Fruit fly (Drosophila melanogaster): Measurements from ENCODE around the gene CREG.

The CREG gene

dm6 chr3R:17409319-17409718 is 14.9 kb upstream of the CREG start, which contains the start of gene CG5860:
Gene CG5860, plus strand, starts transcription at chr3R:17409619.
- TF ChIP-seq CTCF (optimal IDR thresholded peaks at IDR 0.05) (no peak), CG8478 (optimal IDR thresholded peaks at IDR 0.05) (no peak)

- no peak for TF ChIP-seq CTCF (optimal IDR thresholded peaks at IDR 0.05)
- no peak for TF ChIP-seq CG8478 (optimal IDR thresholded peaks at IDR 0.05)
These were observed 13.1 kb upstream of the CREG start, which contains the start of gene CG17283 for dm6 chr3R:17407576-17407975. Gene CG17283, plus strand, starts transcription at chr3R:17407876.

DNA sequence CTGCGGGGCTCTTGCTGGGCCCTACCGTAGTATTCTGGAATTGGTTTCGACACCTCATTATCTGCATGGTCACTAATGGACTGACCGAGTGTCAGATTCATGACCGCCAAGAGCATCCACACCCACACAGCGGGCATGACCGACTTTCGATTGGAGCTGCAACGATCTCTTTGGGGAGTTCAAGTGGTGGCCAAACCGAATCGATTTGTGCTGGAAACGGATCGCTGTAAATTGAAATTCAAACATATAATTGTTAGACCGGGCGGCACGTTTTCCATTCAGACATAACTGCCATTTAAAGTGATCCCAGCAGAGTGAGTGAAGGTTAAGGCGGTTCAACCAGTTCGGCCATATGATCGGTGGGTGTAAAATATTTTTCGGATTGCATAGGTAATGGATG is 12.0 kb upstream of the CREG start, which contains the start of the genes CG42824 and CG42798:
Gene CG42824 (minus strand): TSS at position 101 of the 400 bp plus-strand sequence.
Gene CG42798 (plus strand): TSS at position 268 of the 400 bp plus-strand sequence.
- no peak for TF ChIP-seq CTCF (optimal IDR thresholded peaks at IDR 0.05)
- no peak for TF ChIP-seq CG8478 (optimal IDR thresholded peaks at IDR 0.05)

DNA sequence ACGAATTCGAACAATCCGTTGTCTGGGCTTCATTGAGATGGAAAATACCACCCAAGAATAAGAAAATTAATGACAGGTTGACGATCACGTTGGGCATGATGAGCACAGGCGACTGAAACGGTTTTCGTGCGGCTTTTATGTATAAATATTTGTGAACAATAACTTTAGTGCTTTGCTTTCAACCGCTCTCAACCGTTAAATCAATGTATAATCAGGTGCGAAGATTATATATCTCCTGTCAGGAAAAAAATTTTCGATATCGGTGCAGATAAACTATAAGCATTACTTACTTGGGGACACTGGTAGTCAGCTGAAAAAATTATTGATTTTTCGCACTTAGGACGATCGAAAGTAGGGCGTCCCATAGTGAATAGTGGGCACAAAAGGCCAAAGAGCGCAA is 10.6 kb upstream of the CREG start, which contains the start of gene CG42823:
Gene CG42823 (minus strand): TSS at position 101 of the 400 bp plus-strand sequence.
- TF ChIP-seq CG8478 (optimal IDR thresholded peaks at IDR 0.05) (no peak), CTCF (optimal IDR thresholded peaks at IDR 0.05) (no peak)

DNA sequence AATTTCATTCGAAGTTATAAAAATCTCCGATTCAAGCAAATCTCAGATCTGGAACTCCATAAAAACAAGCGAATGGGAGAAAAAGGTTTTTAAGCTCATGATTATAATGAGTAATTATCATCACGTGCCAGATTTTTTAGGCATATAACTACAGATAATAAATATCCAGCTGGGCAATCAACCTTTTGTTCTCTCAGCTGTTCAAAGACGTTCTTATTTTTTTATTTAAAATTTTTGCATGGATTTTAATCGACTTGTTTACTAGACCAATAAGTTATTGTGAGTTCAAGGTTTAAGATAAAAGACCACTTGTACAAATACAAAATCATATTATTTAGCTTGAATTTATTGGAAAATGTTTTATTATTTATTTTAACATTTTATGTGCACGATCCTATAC is 9.7 kb upstream of the CREG start:
- no peak for TF ChIP-seq CG8478 (optimal IDR thresholded peaks at IDR 0.05)
- TF ChIP-seq CTCF (optimal IDR thresholded peaks at IDR 0.05) = no peak

DNA sequence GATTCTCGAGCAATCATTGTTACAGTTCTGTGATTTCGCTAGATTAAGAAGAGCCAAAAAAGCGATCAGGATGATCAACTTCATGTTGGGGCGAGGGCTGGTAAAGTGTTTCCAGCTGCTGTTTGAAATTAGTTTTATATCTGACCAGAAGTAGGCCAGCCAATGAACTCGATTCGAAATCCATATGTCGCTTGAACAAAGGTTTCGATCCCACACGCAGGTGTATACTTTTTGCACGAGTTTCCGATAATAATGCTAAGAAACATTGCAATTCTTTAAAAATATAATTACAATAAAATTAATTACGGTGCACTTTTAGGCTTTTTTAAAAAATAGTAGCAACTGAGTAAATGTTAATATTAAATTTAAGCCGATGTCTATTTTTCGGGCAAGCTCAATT is 9.2 kb upstream of the CREG start, which contains the start of gene CG34280:
Gene CG34280 (minus strand): TSS at position 101 of the 400 bp plus-strand sequence.
- TF ChIP-seq CTCF (optimal IDR thresholded peaks at IDR 0.05) = no peak
- no peak for TF ChIP-seq CG8478 (optimal IDR thresholded peaks at IDR 0.05)

dm6 chr3R:17403188-17403587 is 8.7 kb upstream of the CREG start, which contains the start of gene CG34279:
Gene CG34279, minus strand, starts transcription at chr3R:17403288.
- TF ChIP-seq CG8478 (optimal IDR thresholded peaks at IDR 0.05) = no peak
- TF ChIP-seq CTCF (optimal IDR thresholded peaks at IDR 0.05) = no peak

DNA sequence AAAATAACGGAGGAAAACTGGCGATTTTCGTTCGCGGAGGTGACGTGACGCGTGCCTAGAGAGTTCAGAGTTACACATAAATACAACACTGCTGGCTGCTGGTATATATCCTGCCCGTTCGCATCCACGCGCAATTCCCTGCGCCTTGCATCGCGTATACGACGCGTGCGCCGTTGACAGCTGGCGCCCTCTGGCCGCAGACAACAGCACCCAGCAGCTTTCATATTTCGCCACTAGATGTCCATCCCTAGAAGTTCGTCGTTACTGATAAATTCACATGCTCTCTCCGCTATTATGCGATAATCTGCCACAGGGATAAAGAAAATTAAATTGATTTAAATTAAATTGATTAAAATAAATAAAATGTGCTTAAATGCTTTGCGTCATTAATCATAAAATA is 8.0 kb upstream of the CREG start, which contains the start of gene Sur-8:
Gene Sur-8 (minus strand): TSS at position 82 of the 400 bp plus-strand sequence.
- TF ChIP-seq CG8478 (optimal IDR thresholded peaks at IDR 0.05) (no peak), CTCF (optimal IDR thresholded peaks at IDR 0.05) (peak; percentile 90 to 92)

DNA sequence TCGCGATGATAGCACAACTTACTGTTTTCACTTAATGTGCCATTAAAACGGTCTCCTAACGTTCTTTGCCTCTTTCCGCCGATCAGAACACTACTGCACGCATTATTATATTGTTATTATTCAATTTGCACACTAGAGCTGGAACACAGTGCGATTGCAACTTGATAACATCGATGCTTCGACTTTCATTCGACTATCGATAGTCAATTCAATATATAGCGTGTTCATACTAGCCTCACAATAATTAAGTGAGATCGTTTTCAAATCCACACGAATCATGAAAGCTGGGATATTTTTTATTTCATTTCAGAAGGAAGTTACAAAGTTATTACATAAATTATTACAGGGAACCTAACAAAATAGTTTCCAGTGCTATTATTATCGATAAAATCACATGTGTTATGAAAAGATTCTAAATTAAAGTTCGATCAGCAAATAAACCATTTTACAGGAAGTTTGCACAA is 6.9 kb upstream of the CREG start:
- TF ChIP-seq CG8478 (optimal IDR thresholded peaks at IDR 0.05) (no peak), CTCF (optimal IDR thresholded peaks at IDR 0.05) (peak; percentile 38 to 43)

- TF ChIP-seq CTCF (optimal IDR thresholded peaks at IDR 0.05) = no peak
- no peak for TF ChIP-seq CG8478 (optimal IDR thresholded peaks at IDR 0.05)
These were observed 6.3 kb upstream of the CREG start for dm6 chr3R:17400675-17401118.

dm6 chr3R:17400102-17400501 is 5.7 kb upstream of the CREG start:
- TF ChIP-seq CG8478 (optimal IDR thresholded peaks at IDR 0.05) (no peak), CTCF (optimal IDR thresholded peaks at IDR 0.05) (no peak)

dm6 chr3R:17391313-17391845 is 3.1 kb downstream of the CREG start, which contains the start of the genes Brf and sds22:
Gene Brf, minus strand, starts transcription at chr3R:17391337.
Gene sds22, plus strand, starts transcription at chr3R:17391594.
- no peak for TF ChIP-seq CG8478 (optimal IDR thresholded peaks at IDR 0.05)

DNA sequence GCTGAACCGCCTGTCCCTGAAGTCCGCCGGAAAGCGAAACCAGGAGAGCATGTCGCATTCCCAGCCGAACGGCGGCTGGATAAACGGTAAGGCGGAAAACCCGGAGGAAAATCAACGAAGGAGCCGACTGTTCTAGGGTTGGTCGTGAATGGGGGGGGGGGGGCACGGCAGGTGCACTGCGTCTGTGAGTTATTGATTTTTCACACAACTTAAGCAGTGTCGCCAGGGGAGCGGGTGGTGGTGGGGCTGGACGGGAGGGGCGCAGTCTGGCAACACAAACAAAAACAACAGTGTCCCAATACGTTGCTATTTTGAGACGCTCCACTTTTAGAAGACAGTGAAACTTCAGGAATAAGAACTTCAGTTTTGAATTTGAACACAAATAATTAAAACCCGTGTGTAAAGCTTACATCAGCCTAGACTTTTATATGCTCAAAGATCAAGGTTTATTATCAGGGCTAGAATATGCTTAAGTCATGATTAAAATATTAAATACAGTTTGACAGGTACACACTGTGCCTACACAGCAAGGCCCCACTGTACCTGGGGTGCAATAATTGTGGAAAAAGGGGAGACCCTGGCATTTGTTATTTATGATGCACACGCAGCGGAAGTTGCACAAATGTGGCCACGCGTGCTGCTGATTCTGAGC is 8.1 kb downstream of the CREG start:
- TF ChIP-seq CG8478 (optimal IDR thresholded peaks at IDR 0.05) (no peak), CTCF (optimal IDR thresholded peaks at IDR 0.05) (no peak)

DNA sequence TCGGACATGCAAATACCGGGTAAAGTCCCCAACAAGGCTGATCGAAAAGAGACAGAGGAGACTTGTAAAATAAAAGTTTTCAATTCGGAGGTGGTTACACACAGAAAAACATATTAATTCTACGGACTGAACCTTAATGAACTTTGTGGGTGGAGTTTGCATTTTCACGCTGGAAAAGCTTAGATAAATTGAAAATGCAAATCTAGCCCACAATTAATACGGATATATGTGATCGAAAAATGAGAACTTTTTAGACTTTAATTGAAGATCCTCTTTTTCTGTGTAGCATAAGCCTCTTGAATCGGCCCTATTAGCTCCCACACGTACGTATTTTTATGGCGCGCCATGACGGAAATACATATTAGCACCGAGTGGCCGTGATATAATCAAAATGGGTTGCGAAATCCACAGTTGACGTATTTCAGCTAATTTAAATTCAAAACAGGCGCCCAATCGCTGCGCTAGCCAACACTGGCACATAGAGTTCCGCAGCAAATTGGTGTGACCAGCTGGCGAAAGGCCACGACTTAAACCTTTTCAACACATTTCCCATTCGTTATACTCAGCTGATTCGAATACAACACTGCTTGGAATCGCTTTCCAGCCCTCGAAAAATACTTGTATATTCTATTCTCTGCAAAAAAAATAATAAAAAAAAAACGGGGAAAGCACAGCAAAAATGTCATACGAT is 9.0 kb downstream of the CREG start:
- peak in 1 of 2 experiments; percentile 12 for TF ChIP-seq CTCF (optimal IDR thresholded peaks at IDR 0.05)
- no peak for TF ChIP-seq CG8478 (optimal IDR thresholded peaks at IDR 0.05)

dm6 chr3R:17381916-17382315 is 12.5 kb downstream of the CREG start:
- no peak for TF ChIP-seq CTCF (optimal IDR thresholded peaks at IDR 0.05)
- no peak for TF ChIP-seq CG8478 (optimal IDR thresholded peaks at IDR 0.05)
